Worm (Caenorhabditis elegans) whole organism, early embryonic: ENCODE measurements around the gene C24H10.3.

Experiments
- F13C5.2 ChIP-seq: sonication (generic microtip); optimal IDR thresholded peaks from 2 replicates; lab custom pipeline; 2017; ENCODE audit warnings: mild to moderate bottlenecking, missing genetic modification characterization, inconsistent platforms, missing compliant biosample characterization
- ama-1 ChIP-seq: fragments of 150-350 bp; optimal IDR thresholded peaks from 2 replicates; lab custom pipeline; 2014
- ceh-13 ChIP-seq: fragments of 200-800 bp; sonication (Bioruptor generic); optimal IDR thresholded peaks from 2 replicates; lab custom pipeline; 2018; ENCODE audit warnings: mild to moderate bottlenecking, missing genetic modification characterization, missing compliant biosample characterization
- ceh-36 ChIP-seq: sonication (generic microtip); optimal IDR thresholded peaks from 2 replicates; lab custom pipeline; 2016; ENCODE audit warnings: missing genetic modification characterization, inconsistent platforms, missing compliant biosample characterization
- ets-7 ChIP-seq: sonication (generic microtip); optimal IDR thresholded peaks from 2 replicates; lab custom pipeline; 2016; ENCODE audit warnings: missing genotype, missing genetic modification characterization, missing compliant biosample characterization
- flt-1 ChIP-seq: fragments of 200-800 bp; sonication (Bioruptor generic); IDR thresholded peaks from 2 replicates; pipeline ENCODE4 v1.3.6; 2022; ENCODE audit warnings: missing genetic modification characterization, missing compliant biosample characterization
- hmg-4 ChIP-seq: fragments of 200-800 bp; sonication (Bioruptor generic); optimal IDR thresholded peaks from 2 replicates; lab custom pipeline; 2018; ENCODE audit warnings: mild to moderate bottlenecking, missing genetic modification characterization, missing compliant biosample characterization
- pes-1 ChIP-seq: fragments of 200-800 bp; sonication (Bioruptor generic); IDR thresholded peaks from 2 replicates; pipeline ENCODE4 v1.3.6; 2022; ENCODE audit warnings: missing genetic modification reagents, missing genetic modification characterization, missing compliant biosample characterization
- tbx-11 ChIP-seq: fragments of 200-800 bp; sonication (Bioruptor generic); IDR thresholded peaks from 2 replicates; pipeline ENCODE4 v1.3.6; 2022; ENCODE audit warnings: missing genetic modification characterization, missing compliant biosample characterization

- TF ChIP-seq pes-1 (GFP tag; lab: Robert Waterston, UW) (no peak), ama-1 (no peak), ets-7 (tag; lab: Kevin White, UChicago) (no peak), flt-1 (GFP tag; lab: Robert Waterston, UW) (no peak), tbx-11 (GFP tag; lab: Robert Waterston, UW) (no peak), ceh-13 (no peak), ceh-36 (tag; lab: Kevin White, UChicago) (no peak), F13C5.2 (tag; lab: Kevin White, UChicago) (no peak), hmg-4 (GFP tag; lab: Kevin White, UChicago) (no peak)
Observed at ce11 chrX:5073895-5074294, 13.0 kb downstream of the C24H10.3 start.
